Worm (Caenorhabditis elegans): ENCODE data around the gene ceh-1.
A peak's percentile ranks its signal among the peaks of the same experiment; 100 is the strongest.

ce11 chrX:4635643-4636042, 18.3 kb downstream of the ceh-1 start:
- TF ChIP-seq nhr-11 (tag; optimal IDR thresholded peaks at IDR 0.05): no peak
- no peak for TF ChIP-seq elt-2 (tag; optimal IDR thresholded peaks at IDR 0.05)
- peak; percentile 48 for TF ChIP-seq ceh-18 (tag; optimal IDR thresholded peaks at IDR 0.05)
- TF ChIP-seq pqm-1 (tag; optimal IDR thresholded peaks at IDR 0.05): no peak
- no peak for TF ChIP-seq syd-9 (tag; optimal IDR thresholded peaks at IDR 0.05)
- TF ChIP-seq K02D7.2 (tag; optimal IDR thresholded peaks at IDR 0.05): no peak
- TF ChIP-seq pha-4 (tag; optimal IDR thresholded peaks at IDR 0.05): no peak

Data from whole organism, late embryonic.